Worm (Caenorhabditis elegans) whole organism, mixed stage, embryonic: ENCODE measurements around the gene srx-9.

ENCODE experiments used
- M03D4.4 ChIP-seq: sonication (generic microtip); optimal IDR thresholded peaks from 2 replicates; lab custom pipeline; 2017; ENCODE audit warnings: mild to moderate bottlenecking, missing genetic modification characterization, missing compliant biosample characterization
- bed-3 ChIP-seq: fragments of 200-800 bp; sonication (Bioruptor generic); optimal IDR thresholded peaks from 3 replicates; lab custom pipeline; 2018; ENCODE audit warnings: mild to moderate bottlenecking, missing genetic modification characterization, moderate library complexity, missing compliant biosample characterization
- ceh-39 ChIP-seq: fragments of 150-350 bp; optimal IDR thresholded peaks from 2 replicates; lab custom pipeline; 2014; ENCODE audit warnings: missing biosample characterization, missing genetic modification characterization
- ceh-43 ChIP-seq: fragments of 200-800 bp; sonication (Bioruptor generic); optimal IDR thresholded peaks from 2 replicates; lab custom pipeline; 2018; ENCODE audit warnings: mild to moderate bottlenecking, missing genetic modification characterization, moderate library complexity, missing compliant biosample characterization
- ceh-83 ChIP-seq: fragments of 200-800 bp; sonication (Bioruptor generic); optimal IDR thresholded peaks from 2 replicates; lab custom pipeline; 2018; ENCODE audit warnings: mild to moderate bottlenecking, missing genetic modification characterization, missing compliant biosample characterization
- ces-1 ChIP-seq: fragments of 150-350 bp; optimal IDR thresholded peaks from 2 replicates; lab custom pipeline; 2014; ENCODE audit warnings: missing biosample characterization, missing genetic modification reagents, missing genetic modification characterization
- cnd-1 ChIP-seq: fragments of 200-800 bp; sonication (Bioruptor generic); optimal IDR thresholded peaks from 2 replicates; lab custom pipeline; 2018; ENCODE audit warnings: mild to moderate bottlenecking, missing genetic modification characterization, missing compliant biosample characterization
- drap-1 ChIP-seq: fragments of 200-800 bp; sonication (Bioruptor generic); optimal IDR thresholded peaks from 3 replicates; lab custom pipeline; 2018; ENCODE audit warnings: mild to moderate bottlenecking, missing genetic modification characterization, missing compliant biosample characterization
- elt-1 ChIP-seq: sonication (generic microtip); optimal IDR thresholded peaks from 2 replicates; lab custom pipeline; 2017; ENCODE audit warnings: missing genetic modification characterization, mild to moderate bottlenecking, missing compliant biosample characterization, antibody characterized with exemption, moderate library complexity, borderline replicate concordance; ENCODE audit not compliant: insufficient read depth
- elt-3 ChIP-seq: fragments of 150-350 bp; optimal IDR thresholded peaks from 2 replicates; lab custom pipeline; 2014; ENCODE audit warnings: missing biosample characterization, missing genetic modification characterization
- flh-1 ChIP-seq: fragments of 200-800 bp; sonication (Bioruptor generic); optimal IDR thresholded peaks from 2 replicates; lab custom pipeline; 2018; ENCODE audit warnings: mild to moderate bottlenecking, missing genetic modification characterization, moderate library complexity, missing compliant biosample characterization
- ham-2 ChIP-seq: fragments of 200-800 bp; sonication (Bioruptor generic); optimal IDR thresholded peaks from 2 replicates; lab custom pipeline; 2018; ENCODE audit warnings: mild to moderate bottlenecking, missing genetic modification characterization, missing compliant biosample characterization
- hlh-1 ChIP-seq: fragments of 150-350 bp; optimal IDR thresholded peaks from 2 replicates; lab custom pipeline; 2014; ENCODE audit warnings: missing biosample characterization, missing genetic modification reagents, missing genetic modification characterization
- lin-13 ChIP-seq: fragments of 150-350 bp; optimal IDR thresholded peaks from 2 replicates; lab custom pipeline; 2014; ENCODE audit warnings: missing biosample characterization, missing genetic modification characterization
- lin-32 ChIP-seq: fragments of 200-800 bp; sonication (Bioruptor generic); optimal IDR thresholded peaks from 2 replicates; lab custom pipeline; 2018; ENCODE audit warnings: mild to moderate bottlenecking, missing genetic modification characterization, missing compliant biosample characterization
- lsy-2 ChIP-seq: fragments of 150-350 bp; optimal IDR thresholded peaks from 2 replicates; lab custom pipeline; 2014; ENCODE audit warnings: missing biosample characterization, missing genetic modification characterization
- mep-1 ChIP-seq: fragments of 150-350 bp; optimal IDR thresholded peaks from 2 replicates; lab custom pipeline; 2017; ENCODE audit warnings: missing biosample characterization, missing genetic modification reagents, missing genetic modification characterization, inconsistent platforms
- mls-2 ChIP-seq: sonication (generic microtip); optimal IDR thresholded peaks from 2 replicates; lab custom pipeline; 2016; ENCODE audit warnings: mild to moderate bottlenecking, missing genetic modification characterization, moderate library complexity, missing compliant biosample characterization
- nhr-2 ChIP-seq: fragments of 150-350 bp; optimal IDR thresholded peaks from 2 replicates; lab custom pipeline; 2014; ENCODE audit warnings: missing biosample characterization, missing genetic modification characterization
- nhr-28 ChIP-seq: fragments of 150-350 bp; optimal IDR thresholded peaks from 2 replicates; lab custom pipeline; 2014; ENCODE audit warnings: missing biosample characterization, missing genetic modification characterization
- nhr-76 ChIP-seq: sonication (generic microtip); optimal IDR thresholded peaks from 2 replicates; lab custom pipeline; 2017; ENCODE audit warnings: missing biosample characterization, missing genetic modification characterization
- pha-4 ChIP-seq: fragments of 150-350 bp; optimal IDR thresholded peaks from 2 replicates; lab custom pipeline; 2018; ENCODE audit warnings: missing biosample characterization, missing genetic modification reagents, missing genetic modification characterization
- sem-2 ChIP-seq: fragments of 200-800 bp; sonication (Bioruptor generic); optimal IDR thresholded peaks from 2 replicates; lab custom pipeline; 2018; ENCODE audit warnings: mild to moderate bottlenecking, missing genetic modification characterization, missing compliant biosample characterization
- snpc-4 ChIP-seq: fragments of 150-350 bp; optimal IDR thresholded peaks from 2 replicates; lab custom pipeline; 2014; ENCODE audit warnings: missing biosample characterization, missing genetic modification characterization
- sptf-1 ChIP-seq: sonication (generic microtip); optimal IDR thresholded peaks from 2 replicates; lab custom pipeline; 2017; ENCODE audit warnings: mild to moderate bottlenecking, missing genetic modification characterization, moderate library complexity, missing compliant biosample characterization
- unc-120 ChIP-seq: sonication (generic microtip); optimal IDR thresholded peaks from 2 replicates; lab custom pipeline; 2017; ENCODE audit warnings: missing genetic modification characterization, missing compliant biosample characterization; ENCODE audit not compliant: poor library complexity, severe bottlenecking
- unc-39 ChIP-seq: fragments of 150-350 bp; optimal IDR thresholded peaks from 2 replicates; lab custom pipeline; 2014; ENCODE audit warnings: missing biosample characterization, missing genetic modification characterization
- zip-8 ChIP-seq: fragments of 150-350 bp; optimal IDR thresholded peaks from 2 replicates; lab custom pipeline; 2014; ENCODE audit warnings: missing biosample characterization, missing genetic modification characterization
- ztf-11 ChIP-seq: fragments of 150-350 bp; optimal IDR thresholded peaks from 2 replicates; lab custom pipeline; 2014; ENCODE audit warnings: missing biosample characterization, missing genetic modification characterization

srx-9 gene

ce11 chrV:7402355-7402754, 7.1 kb upstream of the srx-9 start, which contains the start of gene srj-13:
TSS of gene srj-13 (plus strand) at chrV:7402655.
- TF ChIP-seq pha-4 (tag; lab: Kevin White, UChicago), result no peak
- no peak for TF ChIP-seq ham-2
- TF ChIP-seq bed-3 (GFP tag; lab: Kevin White, UChicago), result no peak
- no peak for TF ChIP-seq lin-13 (tag; lab: Kevin White, UChicago)
- no peak for TF ChIP-seq mep-1 (tag; lab: Kevin White, UChicago)
- no peak for TF ChIP-seq hlh-1 (tag; lab: Kevin White, UChicago)
- no peak for TF ChIP-seq lsy-2 (tag; lab: Kevin White, UChicago)
- TF ChIP-seq snpc-4 (tag; lab: Kevin White, UChicago), result no peak
- TF ChIP-seq nhr-28 (tag; lab: Kevin White, UChicago), result no peak
- no peak for TF ChIP-seq nhr-76
- no peak for TF ChIP-seq elt-3 (tag; lab: Kevin White, UChicago)

ce11 chrV:7400588-7400987, 5.3 kb upstream of the srx-9 start, which contains the start of gene srx-60:
TSS of gene srx-60 (plus strand) at chrV:7400888.
- TF ChIP-seq mls-2 (tag; lab: Kevin White, UChicago) (no peak), sem-2 (GFP tag; lab: Kevin White, UChicago) (no peak), ceh-43 (GFP tag; lab: Kevin White, UChicago) (no peak), unc-120 (tag; lab: Kevin White, UChicago) (no peak), nhr-28 (tag; lab: Kevin White, UChicago) (no peak), flh-1 (no peak), zip-8 (tag; lab: Kevin White, UChicago) (no peak), lin-32 (GFP tag; lab: Kevin White, UChicago) (no peak), ceh-39 (tag; lab: Kevin White, UChicago) (no peak), nhr-2 (no peak), cnd-1 (no peak), hlh-1 (tag; lab: Kevin White, UChicago) (no peak), lsy-2 (tag; lab: Kevin White, UChicago) (no peak), pha-4 (tag; lab: Kevin White, UChicago) (no peak), snpc-4 (tag; lab: Kevin White, UChicago) (no peak), ces-1 (GFP tag; lab: Kevin White, UChicago) (no peak), sptf-1 (tag; lab: Kevin White, UChicago) (no peak)

- TF ChIP-seq mls-2 (tag; lab: Kevin White, UChicago), result no peak
- no peak for TF ChIP-seq snpc-4 (tag; lab: Kevin White, UChicago)
- no peak for TF ChIP-seq sem-2 (GFP tag; lab: Kevin White, UChicago)
- TF ChIP-seq nhr-76, result no peak
- TF ChIP-seq zip-8 (tag; lab: Kevin White, UChicago), result no peak
- no peak for TF ChIP-seq ztf-11 (tag; lab: Kevin White, UChicago)
- no peak for TF ChIP-seq flh-1
- TF ChIP-seq ceh-43 (GFP tag; lab: Kevin White, UChicago), result no peak
- TF ChIP-seq elt-3 (tag; lab: Kevin White, UChicago), result no peak
- no peak for TF ChIP-seq elt-1 (tag; lab: Kevin White, UChicago)
- no peak for TF ChIP-seq nhr-28 (tag; lab: Kevin White, UChicago)
- no peak for TF ChIP-seq M03D4.4 (tag; lab: Kevin White, UChicago)
- TF ChIP-seq lin-13 (tag; lab: Kevin White, UChicago), result no peak
- TF ChIP-seq unc-39 (tag; lab: Kevin White, UChicago), result no peak
- TF ChIP-seq, all 35 proteins: peak for 0
These were observed 4.8 kb upstream of the srx-9 start, which contains the start of gene cnc-9 for ce11 chrV:7400095-7400494. TSS of gene cnc-9 (minus strand) at chrV:7400195.

- no peak for TF ChIP-seq M03D4.4 (tag; lab: Kevin White, UChicago)
- no peak for TF ChIP-seq bed-3 (GFP tag; lab: Kevin White, UChicago)
- TF ChIP-seq ceh-39 (tag; lab: Kevin White, UChicago), result no peak
- TF ChIP-seq ces-1 (GFP tag; lab: Kevin White, UChicago), result no peak
- no peak for TF ChIP-seq flh-1
- no peak for TF ChIP-seq sem-2 (GFP tag; lab: Kevin White, UChicago)
- TF ChIP-seq drap-1 (GFP tag; lab: Kevin White, UChicago), result no peak
- no peak for TF ChIP-seq snpc-4 (tag; lab: Kevin White, UChicago)
- no peak for TF ChIP-seq mls-2 (tag; lab: Kevin White, UChicago)
- no peak for TF ChIP-seq ceh-43 (GFP tag; lab: Kevin White, UChicago)
- TF ChIP-seq hlh-1 (tag; lab: Kevin White, UChicago), result no peak
- no peak for TF ChIP-seq ceh-83 (GFP tag; lab: Kevin White, UChicago)
These were observed 3.9 kb upstream of the srx-9 start, which contains the start of gene gst-41 for ce11 chrV:7399202-7399601. TSS of gene gst-41 (minus strand) at chrV:7399302.
